Worm (Caenorhabditis elegans) whole organism, late embryonic: ENCODE results near the gene F25B5.5.
A peak's percentile ranks its signal among the peaks of the same experiment; 100 is the strongest.

Experiments used
- F13H6.1 ChIP-seq: sonication (generic microtip); optimal IDR thresholded peaks from 2 replicates; lab custom pipeline; 2016; ENCODE audit warnings: missing genetic modification characterization, missing compliant biosample characterization
- K02D7.2 ChIP-seq: sonication (generic microtip); optimal IDR thresholded peaks from 2 replicates; lab custom pipeline; 2017; ENCODE audit warnings: mild to moderate bottlenecking, missing genetic modification characterization, missing compliant biosample characterization
- K09A11.1 ChIP-seq: sonication (generic microtip); optimal IDR thresholded peaks from 2 replicates; lab custom pipeline; 2017; ENCODE audit warnings: antibody characterized with exemption, mild to moderate bottlenecking, missing genetic modification characterization, missing compliant biosample characterization; ENCODE audit not compliant: insufficient read depth
- T23F11.4 ChIP-seq: fragments of 200-800 bp; sonication (Bioruptor generic); optimal IDR thresholded peaks from 2 replicates; lab custom pipeline; 2018; ENCODE audit warnings: mild to moderate bottlenecking, missing genetic modification characterization, missing compliant biosample characterization
- ahr-1 ChIP-seq: sonication (generic microtip); optimal IDR thresholded peaks from 2 replicates; lab custom pipeline; 2016; ENCODE audit warnings: missing genetic modification characterization, missing compliant biosample characterization
- ceh-2 ChIP-seq: sonication (generic microtip); optimal IDR thresholded peaks from 2 replicates; lab custom pipeline; 2016; ENCODE audit warnings: missing genotype, missing genetic modification characterization, missing compliant biosample characterization
- ceh-22 ChIP-seq: sonication (generic microtip); optimal IDR thresholded peaks from 2 replicates; lab custom pipeline; 2017; ENCODE audit warnings: missing biosample characterization, missing genetic modification characterization
- ceh-30 ChIP-seq: fragments of 150-350 bp; optimal IDR thresholded peaks from 2 replicates; lab custom pipeline; 2014; ENCODE audit warnings: missing biosample characterization, missing genetic modification characterization
- ceh-31 ChIP-seq: sonication (generic microtip); optimal IDR thresholded peaks from 2 replicates; lab custom pipeline; 2016; ENCODE audit warnings: missing genetic modification characterization, missing compliant biosample characterization
- ceh-9 ChIP-seq: sonication (generic microtip); optimal IDR thresholded peaks from 2 replicates; lab custom pipeline; 2016; ENCODE audit warnings: mild to moderate bottlenecking, missing genetic modification characterization, inconsistent platforms, missing compliant biosample characterization
- dve-1 ChIP-seq: sonication (generic microtip); optimal IDR thresholded peaks from 2 replicates; lab custom pipeline; 2017; ENCODE audit warnings: antibody characterized with exemption, mild to moderate bottlenecking, missing genetic modification characterization, missing compliant biosample characterization
- elt-2 ChIP-seq: sonication (generic microtip); optimal IDR thresholded peaks from 2 replicates; lab custom pipeline; 2016; ENCODE audit warnings: missing genetic modification reagents, missing genetic modification characterization, missing compliant biosample characterization
- fax-1 ChIP-seq: sonication (generic microtip); optimal IDR thresholded peaks from 2 replicates; lab custom pipeline; 2016; ENCODE audit warnings: missing genotype, missing genetic modification characterization, missing compliant biosample characterization
- fkh-10 ChIP-seq: fragments of 150-350 bp; optimal IDR thresholded peaks from 2 replicates; lab custom pipeline; 2014; ENCODE audit warnings: missing biosample characterization, missing genetic modification reagents, missing genetic modification characterization
- fkh-6 ChIP-seq: sonication (generic microtip); optimal IDR thresholded peaks from 2 replicates; lab custom pipeline; 2016; ENCODE audit warnings: missing genetic modification characterization, missing compliant biosample characterization
- gmeb-2 ChIP-seq: sonication (generic microtip); optimal IDR thresholded peaks from 2 replicates; lab custom pipeline; 2016; ENCODE audit warnings: missing genetic modification characterization, inconsistent platforms, missing compliant biosample characterization
- hlh-15 ChIP-seq: sonication (generic microtip); optimal IDR thresholded peaks from 2 replicates; lab custom pipeline; 2016; ENCODE audit warnings: missing genetic modification characterization, missing compliant biosample characterization
- hlh-30 ChIP-seq: sonication (generic microtip); optimal IDR thresholded peaks from 2 replicates; lab custom pipeline; 2017; ENCODE audit warnings: antibody characterized with exemption, missing genetic modification characterization, missing compliant biosample characterization; ENCODE audit not compliant: insufficient read depth
- hlh-8 ChIP-seq: sonication (generic microtip); optimal IDR thresholded peaks from 2 replicates; lab custom pipeline; 2016; ENCODE audit warnings: missing genotype, missing genetic modification characterization, missing compliant biosample characterization
- nhr-11 ChIP-seq: fragments of 150-350 bp; optimal IDR thresholded peaks from 2 replicates; lab custom pipeline; 2014; ENCODE audit warnings: missing biosample characterization, missing genetic modification characterization
- npax-4 ChIP-seq: sonication (generic microtip); optimal IDR thresholded peaks from 2 replicates; lab custom pipeline; 2016; ENCODE audit warnings: missing genetic modification characterization, missing compliant biosample characterization
- odd-2 ChIP-seq: sonication (generic microtip); optimal IDR thresholded peaks from 2 replicates; lab custom pipeline; 2017; ENCODE audit warnings: antibody characterized with exemption, mild to moderate bottlenecking, missing genetic modification characterization, missing compliant biosample characterization
- pax-1 ChIP-seq: fragments of 150-350 bp; optimal IDR thresholded peaks from 2 replicates; lab custom pipeline; 2014; ENCODE audit warnings: missing biosample characterization, missing genetic modification characterization
- pha-4 ChIP-seq: fragments of 150-350 bp; optimal IDR thresholded peaks from 2 replicates; lab custom pipeline; 2018; ENCODE audit warnings: missing biosample characterization, missing genetic modification reagents, missing genetic modification characterization
- ref-2 ChIP-seq: sonication (generic microtip); optimal IDR thresholded peaks from 2 replicates; lab custom pipeline; 2016; ENCODE audit warnings: missing genetic modification characterization, missing compliant biosample characterization
- sdc-2 ChIP-seq: sonication (generic microtip); optimal IDR thresholded peaks from 2 replicates; lab custom pipeline; 2016; ENCODE audit warnings: missing genotype, missing genetic modification characterization, missing compliant biosample characterization
- tbx-2 ChIP-seq: sonication (generic microtip); optimal IDR thresholded peaks from 2 replicates; lab custom pipeline; 2016; ENCODE audit warnings: missing genetic modification characterization, missing compliant biosample characterization
- unc-86 ChIP-seq: sonication (generic microtip); optimal IDR thresholded peaks from 2 replicates; lab custom pipeline; 2016; ENCODE audit warnings: missing genetic modification characterization, missing compliant biosample characterization
- zip-5 ChIP-seq: sonication (generic microtip); optimal IDR thresholded peaks from 2 replicates; lab custom pipeline; 2016; ENCODE audit warnings: missing genetic modification characterization, missing compliant biosample characterization

F25B5.5 gene

ce11 chrIII:5985340-5985739, 39.4 kb upstream of the F25B5.5 start, which contains the start of gene T04C9.3:
Gene T04C9.3, plus strand, starts transcription at chrIII:5985640.
- no peak for TF ChIP-seq npax-4 (tag; lab: Kevin White, UChicago)
- no peak for TF ChIP-seq unc-86 (tag; lab: Kevin White, UChicago)
- TF ChIP-seq ceh-2 (tag; lab: Kevin White, UChicago): no peak
- TF ChIP-seq ref-2 (tag; lab: Kevin White, UChicago): no peak
- TF ChIP-seq fkh-10: no peak
- no peak for TF ChIP-seq ceh-22 (tag; lab: Kevin White, UChicago)
- no peak for TF ChIP-seq ceh-30 (tag; lab: Kevin White, UChicago)
- TF ChIP-seq ceh-31 (tag; lab: Kevin White, UChicago): no peak
- no peak for TF ChIP-seq hlh-15 (tag; lab: Kevin White, UChicago)
- no peak for TF ChIP-seq ahr-1 (tag; lab: Kevin White, UChicago)
- TF ChIP-seq fax-1 (tag; lab: Kevin White, UChicago): no peak
- TF ChIP-seq pha-4 (tag; lab: Kevin White, UChicago): no peak
- TF ChIP-seq fkh-6 (tag; lab: Kevin White, UChicago): no peak
- TF ChIP-seq odd-2 (tag; lab: Kevin White, UChicago): no peak
- no peak for TF ChIP-seq dve-1
- TF ChIP-seq, all 69 proteins: peak for 0

DNA sequence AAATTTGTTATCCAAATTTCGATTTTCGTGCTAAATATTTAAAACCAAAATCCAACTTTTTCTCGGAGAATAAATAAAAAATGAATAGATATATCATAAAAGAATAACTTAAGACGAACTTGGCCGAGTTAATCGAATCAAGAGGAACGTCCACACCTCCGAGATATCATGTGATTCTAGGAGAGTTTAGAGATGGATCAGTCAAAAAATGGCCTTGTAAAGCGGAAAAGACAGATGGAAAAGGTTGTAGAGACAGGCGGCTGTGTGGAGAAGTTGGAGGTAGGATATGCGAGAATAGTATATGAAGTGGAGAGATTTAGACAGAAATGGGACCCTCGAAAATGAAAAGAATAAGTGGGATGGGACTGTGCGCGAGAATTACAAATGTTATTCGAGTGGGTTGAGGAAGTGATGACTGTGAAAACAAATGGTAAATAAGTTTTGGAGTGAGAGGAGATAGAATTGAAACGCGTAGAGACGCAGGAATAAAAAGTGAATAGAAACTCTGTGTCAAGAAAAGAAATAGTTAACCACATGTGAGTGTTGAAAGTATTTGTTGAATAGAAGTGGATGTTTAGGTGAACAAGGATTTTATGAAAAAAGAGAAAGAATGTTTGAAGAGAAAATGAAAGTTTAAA, 36.9 kb upstream of the F25B5.5 start:
- TF ChIP-seq hlh-30 (tag; lab: Kevin White, UChicago) (peak; percentile 48), dve-1 (no peak), ceh-31 (tag; lab: Kevin White, UChicago) (peak; percentile 17)

- TF ChIP-seq ahr-1 (tag; lab: Kevin White, UChicago) (no peak), ref-2 (tag; lab: Kevin White, UChicago) (no peak)
- TF ChIP-seq, all 69 proteins: peak for 0
These were observed 36.1 kb upstream of the F25B5.5 start, which contains the start of gene frm-2 for ce11 chrIII:5982026-5982425. Gene frm-2, minus strand, starts transcription at chrIII:5982126.

DNA sequence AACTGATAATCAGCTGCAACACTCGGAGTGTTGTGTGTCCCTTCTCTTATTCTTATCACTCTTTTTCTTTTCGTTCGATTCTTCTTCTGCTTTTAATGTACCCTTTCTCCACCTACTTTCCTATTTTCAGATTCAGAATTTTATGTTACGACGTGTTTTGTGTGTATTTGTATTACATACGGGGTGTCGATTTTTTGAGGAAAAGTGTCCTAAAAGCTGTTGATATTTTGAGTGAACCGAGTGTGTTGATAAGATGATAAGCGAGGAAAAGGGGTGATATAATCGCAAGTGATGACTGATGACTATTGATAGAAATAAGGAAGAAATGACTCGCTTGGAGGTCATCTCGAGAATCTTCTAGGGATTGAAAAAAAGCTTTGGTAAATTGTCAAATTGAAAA, 35.5 kb upstream of the F25B5.5 start:
- no peak for TF ChIP-seq K02D7.2 (tag; lab: Kevin White, UChicago)
- peak; percentile 94 for TF ChIP-seq elt-2 (tag; lab: Kevin White, UChicago)

DNA sequence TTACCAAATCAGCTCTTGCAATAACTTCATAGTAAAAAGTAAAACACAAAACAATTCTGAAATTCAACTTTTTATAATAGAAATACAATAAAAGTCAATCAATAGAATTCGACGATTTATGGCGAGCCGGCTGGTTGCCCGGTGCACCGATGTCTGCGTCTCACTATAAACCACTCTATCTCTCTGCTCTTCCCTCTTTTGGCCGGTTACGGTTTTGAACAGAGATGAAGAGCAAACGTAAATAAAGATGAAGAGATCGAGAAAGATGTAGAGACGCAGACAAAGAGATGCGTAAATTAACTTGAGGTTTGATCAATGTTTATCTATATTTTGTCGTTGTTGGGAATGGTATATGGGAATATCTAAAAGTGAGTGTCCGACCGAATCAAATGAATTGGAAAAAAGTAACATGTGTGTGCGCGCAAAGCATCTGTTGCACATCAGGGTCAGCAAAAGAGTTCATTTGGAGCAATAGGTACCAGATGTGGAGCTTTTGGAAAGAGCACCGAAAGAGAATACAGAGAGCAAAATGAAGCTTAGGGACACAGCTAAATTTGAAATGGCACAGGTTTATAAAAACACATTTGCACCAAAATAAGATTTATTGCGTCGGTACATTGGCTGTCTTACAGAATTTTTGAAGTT, 34.5 kb upstream of the F25B5.5 start:
- peak; percentile 85 for TF ChIP-seq hlh-8 (tag; lab: Kevin White, UChicago)
- TF ChIP-seq nhr-11 (tag; lab: Kevin White, UChicago): no peak
- peak; percentile 82 for TF ChIP-seq pax-1 (tag; lab: Kevin White, UChicago)

DNA sequence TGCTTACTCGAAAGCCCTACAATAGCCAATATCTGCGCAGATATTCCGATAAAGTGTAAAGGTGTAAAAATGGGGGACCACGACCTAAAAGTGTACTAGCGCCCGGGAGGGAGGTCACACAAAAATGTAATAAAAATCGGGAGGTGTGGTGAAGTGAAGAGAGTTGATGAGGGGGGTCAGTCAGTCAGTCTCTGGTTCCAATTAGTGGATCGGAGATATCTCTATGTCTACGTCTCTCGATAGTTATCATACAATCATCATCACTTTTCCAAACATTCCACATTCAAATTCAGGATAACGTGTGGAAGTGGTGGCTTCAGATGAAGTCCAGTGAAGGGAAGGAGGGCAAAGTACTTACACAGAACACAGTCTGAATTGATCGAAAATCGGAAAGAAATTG, 30.1 kb upstream of the F25B5.5 start:
- no peak for TF ChIP-seq gmeb-2 (tag; lab: Kevin White, UChicago)
- TF ChIP-seq F13H6.1 (tag; lab: Kevin White, UChicago): no peak
- no peak for TF ChIP-seq K09A11.1 (tag; lab: Kevin White, UChicago)
- no peak for TF ChIP-seq T23F11.4 (GFP tag; lab: Kevin White, UChicago)
- TF ChIP-seq dve-1: no peak
- TF ChIP-seq tbx-2 (tag; lab: Kevin White, UChicago): no peak
- no peak for TF ChIP-seq ceh-9 (tag; lab: Kevin White, UChicago)
- no peak for TF ChIP-seq npax-4 (tag; lab: Kevin White, UChicago)
- no peak for TF ChIP-seq zip-5 (tag; lab: Kevin White, UChicago)
- TF ChIP-seq hlh-8 (tag; lab: Kevin White, UChicago): peak; percentile 64
- TF ChIP-seq sdc-2: no peak
- peak; percentile 1 for TF ChIP-seq ref-2 (tag; lab: Kevin White, UChicago)
